Worm (Caenorhabditis elegans) whole organism, mixed stage, embryonic: Measurements from ENCODE around the gene F29G6.1.

Source experiments
- ces-1 ChIP-seq: fragments of 150-350 bp; optimal IDR thresholded peaks from 2 replicates; lab custom pipeline; 2014; ENCODE audit warnings: missing biosample characterization, missing genetic modification reagents, missing genetic modification characterization
- nhr-2 ChIP-seq: fragments of 150-350 bp; optimal IDR thresholded peaks from 2 replicates; lab custom pipeline; 2014; ENCODE audit warnings: missing biosample characterization, missing genetic modification characterization
- nhr-28 ChIP-seq: fragments of 150-350 bp; optimal IDR thresholded peaks from 2 replicates; lab custom pipeline; 2014; ENCODE audit warnings: missing biosample characterization, missing genetic modification characterization

DNA sequence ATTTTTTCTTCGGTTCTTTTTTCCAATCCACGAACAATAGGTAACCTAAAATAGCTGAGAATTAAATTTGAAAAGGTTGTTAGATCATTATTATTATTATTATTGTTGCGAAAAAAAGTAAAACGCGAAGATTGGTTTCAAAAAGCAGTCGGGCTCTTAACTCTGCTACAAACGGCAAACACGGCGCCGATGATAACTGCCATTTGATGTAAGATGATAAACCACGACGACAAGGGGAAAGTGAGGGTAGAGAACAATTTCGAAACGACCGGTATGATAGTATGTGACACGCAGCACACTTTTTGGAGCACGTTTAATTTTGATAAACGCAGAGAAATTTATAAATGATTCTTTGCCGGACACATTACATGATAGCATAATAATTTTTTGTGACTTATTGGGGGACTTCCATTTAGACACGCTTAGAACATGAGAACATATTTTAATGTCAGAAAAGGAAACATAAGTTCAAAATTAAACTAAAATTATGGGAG lies 17.0 kb downstream of the F29G6.1 start, which contains the start of gene hpo-34:
- TF ChIP-seq ces-1 (GFP tag; lab: Kevin White, UChicago) (no peak), nhr-28 (tag; lab: Kevin White, UChicago) (no peak), nhr-2 (tag; lab: Kevin White, UChicago) (no peak)
